Fruit fly (Drosophila melanogaster): Measurements from ENCODE around the gene Hrb87F.

Hrb87F gene

DNA sequence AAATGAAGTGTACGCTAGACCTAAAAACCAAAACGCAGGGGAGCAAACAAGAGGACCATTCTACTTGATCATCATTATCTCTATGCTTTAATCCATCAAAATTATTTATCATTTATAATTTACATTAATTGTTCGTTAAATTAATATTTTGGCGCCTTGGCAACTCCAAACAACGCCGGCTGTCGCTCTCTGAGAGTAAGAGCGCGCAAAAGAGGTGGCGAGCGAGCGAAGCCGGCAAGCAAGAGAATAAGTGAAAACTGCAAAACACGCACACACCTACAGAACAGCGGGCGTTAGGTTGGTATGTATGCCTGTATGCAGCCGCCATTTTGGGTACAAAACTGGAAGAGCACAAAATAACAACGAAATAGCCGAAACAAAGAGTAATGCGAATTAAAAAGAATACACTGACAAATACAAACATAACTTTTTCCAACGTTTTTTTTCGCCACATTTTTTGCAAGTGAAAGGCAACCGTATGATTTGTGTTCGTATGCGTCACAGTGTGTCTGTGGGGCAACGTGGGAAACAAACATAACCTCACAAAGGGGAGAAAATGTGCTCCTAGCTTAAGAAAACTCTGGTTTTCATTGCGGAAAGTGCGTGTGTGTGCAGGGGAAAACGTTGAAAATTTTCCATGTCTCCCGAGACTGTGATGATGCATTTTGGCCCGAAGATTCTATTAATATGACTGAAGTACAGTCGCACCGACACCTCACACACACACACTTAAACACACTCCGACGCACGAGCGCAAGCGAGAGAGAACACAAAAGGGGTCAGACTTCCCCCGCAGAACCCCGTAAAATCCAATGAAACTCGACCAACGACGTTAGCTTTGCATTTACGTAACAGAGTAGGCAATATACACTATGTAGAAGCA is 15.3 kb downstream of the Hrb87F start (continued):
- no peak for TF ChIP-seq knrl (GFP tag; IDR thresholded peaks at IDR 0.05; ENCODE audit: partially characterized antibody)
- TF ChIP-seq caup (GFP tag; optimal IDR thresholded peaks at IDR 0.05; ENCODE audit: severe bottlenecking) = peak; percentile 4
- TF ChIP-seq D19A (tag; optimal IDR thresholded peaks at IDR 0.05) = peak; percentile 25
- no peak for TF ChIP-seq ab (GFP tag; optimal IDR thresholded peaks at IDR 0.05)
- TF ChIP-seq gt (GFP tag; IDR thresholded peaks at IDR 0.05) = no peak
- no peak for TF ChIP-seq her (GFP tag; optimal IDR thresholded peaks at IDR 0.05)
- peak; percentile 92 for TF ChIP-seq CG3163 (GFP tag; optimal IDR thresholded peaks at IDR 0.05)
- TF ChIP-seq gcm2 (GFP tag; optimal IDR thresholded peaks at IDR 0.05) = no peak
- TF ChIP-seq hb (GFP tag; IDR thresholded peaks at IDR 0.05; ENCODE audit: partially characterized antibody) = no peak
- TF ChIP-seq bigmax (GFP tag; optimal IDR thresholded peaks at IDR 0.05) = peak; percentile 97
- no peak; the same call in 1 of the 2 replicates for TF ChIP-seq Rfx (GFP tag; IDR thresholded peaks at IDR 0.05)
- no peak for TF ChIP-seq Mrtf (GFP tag; IDR thresholded peaks at IDR 0.05)
- TF ChIP-seq CG9437 (GFP tag; optimal IDR thresholded peaks at IDR 0.05) = peak; percentile 92
- TF ChIP-seq ssp (GFP tag; IDR thresholded peaks at IDR 0.05) = no peak
- TF ChIP-seq MTF-1 (GFP tag; optimal IDR thresholded peaks at IDR 0.05; ENCODE audit: borderline replicate concordance) = no peak
- TF ChIP-seq unc-4 (GFP tag; IDR thresholded peaks at IDR 0.05; ENCODE audit: partially characterized antibody) = no peak
- no peak for TF ChIP-seq CG16863 (GFP tag; optimal IDR thresholded peaks at IDR 0.05)
- TF ChIP-seq CG16813 (GFP tag; IDR thresholded peaks at IDR 0.05; ENCODE audit: partially characterized antibody) = no peak
- no peak for TF ChIP-seq Sry-β (GFP tag; optimal IDR thresholded peaks at IDR 0.05)
- TF ChIP-seq toy (GFP tag; IDR thresholded peaks at IDR 0.05) = no peak
- no peak for TF ChIP-seq CG7839 (tag; optimal IDR thresholded peaks at IDR 0.05)
- TF ChIP-seq HmgZ (tag; optimal IDR thresholded peaks at IDR 0.05) = no peak
- TF ChIP-seq E2f1 (GFP tag; IDR thresholded peaks at IDR 0.05) = no peak
- peak; percentile 53 for TF ChIP-seq CG1832 (GFP tag; optimal IDR thresholded peaks at IDR 0.05)
- no peak for TF ChIP-seq Fer2 (tag; optimal IDR thresholded peaks at IDR 0.05)
- no peak for TF ChIP-seq wor (GFP tag; IDR thresholded peaks at IDR 0.05)
- TF ChIP-seq CG11093 (GFP tag; IDR thresholded peaks at IDR 0.05) = no peak
- no peak for TF ChIP-seq CG2202 (tag; optimal IDR thresholded peaks at IDR 0.05)
- TF ChIP-seq Fer1 (GFP tag; optimal IDR thresholded peaks at IDR 0.05) = peak; percentile 74
- no peak for TF ChIP-seq CG1792 (GFP tag; optimal IDR thresholded peaks at IDR 0.05)
- no peak for TF ChIP-seq CG5180 (GFP tag; optimal IDR thresholded peaks at IDR 0.05)
- no peak for TF ChIP-seq CG3065 (GFP tag; optimal IDR thresholded peaks at IDR 0.05)
- TF ChIP-seq nom (GFP tag; optimal IDR thresholded peaks at IDR 0.05) = peak; percentile 61
- TF ChIP-seq CG6689 (GFP tag; IDR thresholded peaks at IDR 0.05) = no peak; the same call in 1 of the 2 replicates
- no peak for TF ChIP-seq CG7745 (tag; optimal IDR thresholded peaks at IDR 0.05)
- no peak for TF ChIP-seq pfk (GFP tag; optimal IDR thresholded peaks at IDR 0.05)
- TF ChIP-seq CG10979 (tag; optimal IDR thresholded peaks at IDR 0.05) = peak; percentile 25
- TF ChIP-seq gce (GFP tag; IDR thresholded peaks at IDR 0.05) = no peak; the same call in 2 of the 3 replicates
- peak; percentile 68; the same call in 1 of the 3 replicates for TF ChIP-seq row (GFP tag; IDR thresholded peaks at IDR 0.05)
- TF ChIP-seq CG18476 (GFP tag; optimal IDR thresholded peaks at IDR 0.05) = no peak
- peak; percentile 77 for TF ChIP-seq PHDP (tag; optimal IDR thresholded peaks at IDR 0.05)
- TF ChIP-seq CG6765 (GFP tag; optimal IDR thresholded peaks at IDR 0.05) = no peak
- no peak for TF ChIP-seq CG14965 (GFP tag; optimal IDR thresholded peaks at IDR 0.05; ENCODE audit: borderline replicate concordance)
- TF ChIP-seq CG12071 (GFP tag; optimal IDR thresholded peaks at IDR 0.05) = no peak
- TF ChIP-seq ttk (GFP tag; IDR thresholded peaks at IDR 0.05) = no peak
- TF ChIP-seq dm (GFP tag; optimal IDR thresholded peaks at IDR 0.05) = peak; percentile 98
- no peak for TF ChIP-seq Spps (tag; optimal IDR thresholded peaks at IDR 0.05)
- peak; percentile 92 for TF ChIP-seq cg (GFP tag; optimal IDR thresholded peaks at IDR 0.05)
